Worm (Caenorhabditis elegans) whole organism, L1 larva: ENCODE results near the gene F15D4.6.
A peak's percentile ranks its signal among the peaks of the same experiment; 100 is the strongest.

Source experiments
- C04F5.9 ChIP-seq: sonication (generic microtip); optimal IDR thresholded peaks from 2 replicates; lab custom pipeline; 2016; ENCODE audit warnings: missing genetic modification characterization, missing compliant biosample characterization
- Y116A8C.19 ChIP-seq: sonication (generic microtip); optimal IDR thresholded peaks from 2 replicates; lab custom pipeline; 2016; ENCODE audit warnings: missing compliant biosample characterization, missing genetic modification characterization, borderline replicate concordance
- aha-1 ChIP-seq: fragments of 150-350 bp; optimal IDR thresholded peaks from 2 replicates; lab custom pipeline; 2014; ENCODE audit warnings: missing biosample characterization, missing genetic modification characterization
- ceh-8 ChIP-seq: fragments of 200-800 bp; sonication (Bioruptor generic); optimal IDR thresholded peaks from 2 replicates; lab custom pipeline; 2018; ENCODE audit warnings: mild to moderate bottlenecking, missing genetic modification characterization, moderate library complexity, missing compliant biosample characterization
- ceh-82 ChIP-seq, 3 experiments: fragments of 150-350 bp in 1 of 3; sonication (generic microtip) in 2 of 3; optimal IDR thresholded peaks; 2 replicates each; lab custom pipeline; 2014 to 2017; ENCODE audit warnings: missing biosample characterization in 3 of 3, missing genetic modification characterization in 3 of 3
- ceh-88 ChIP-seq: fragments of 200-800 bp; sonication (Bioruptor generic); IDR thresholded peaks from 2 replicates; pipeline ENCODE4 v1.3.6; 2022; ENCODE audit warnings: missing genetic modification characterization, missing compliant biosample characterization
- ceh-90 ChIP-seq: sonication (generic microtip); optimal IDR thresholded peaks from 2 replicates; lab custom pipeline; 2016; ENCODE audit warnings: missing genetic modification characterization, missing compliant biosample characterization
- dpl-1 ChIP-seq, 3 experiments: fragments of 150-350 bp in 2 of 3; sonication (generic microtip) in 1 of 3; optimal IDR thresholded peaks; 2 replicates each; lab custom pipeline; 2014 to 2017; ENCODE audit warnings: missing biosample characterization in 3 of 3, missing genetic modification characterization in 3 of 3, missing genetic modification reagents in 3 of 3
- efl-1 ChIP-seq, 4 experiments: fragments of 150-350 bp; optimal IDR thresholded peaks in 3 of 4; peaks in 1 of 4; 1 replicate in 1 of 4; 2 replicates in 3 of 4; lab custom pipeline; 2014; ENCODE audit warnings: missing biosample characterization in 2 of 4, missing genetic modification characterization in 2 of 4, missing genetic modification reagents in 2 of 4
- efl-3 ChIP-seq: fragments of 200-800 bp; sonication (Bioruptor generic); optimal IDR thresholded peaks from 2 replicates; lab custom pipeline; 2018; ENCODE audit warnings: mild to moderate bottlenecking, missing genetic modification characterization, missing compliant biosample characterization
- egl-13 ChIP-seq: sonication (generic microtip); optimal IDR thresholded peaks from 2 replicates; lab custom pipeline; 2016; ENCODE audit warnings: missing genotype, missing genetic modification reagents, missing genetic modification characterization, missing compliant biosample characterization
- ets-5 ChIP-seq: fragments of 200-800 bp; sonication (Bioruptor generic); IDR thresholded peaks from 2 replicates; pipeline ENCODE4 v1.3.6; 2022; ENCODE audit warnings: missing genetic modification characterization, missing compliant biosample characterization
- fkh-10 ChIP-seq: sonication (generic microtip); optimal IDR thresholded peaks from 2 replicates; lab custom pipeline; 2017; ENCODE audit warnings: missing biosample characterization, missing genetic modification reagents, missing genetic modification characterization
- fkh-4 ChIP-seq: sonication (generic microtip); optimal IDR thresholded peaks from 2 replicates; lab custom pipeline; 2016; ENCODE audit warnings: missing compliant biosample characterization, missing genetic modification characterization, borderline replicate concordance
- grh-1 ChIP-seq: fragments of 200-800 bp; sonication (Bioruptor generic); IDR thresholded peaks from 2 replicates; pipeline ENCODE4 v1.3.6; 2022; ENCODE audit warnings: missing genetic modification reagents, missing genetic modification characterization, missing compliant biosample characterization
- hlh-17 ChIP-seq: fragments of 200-800 bp; sonication (Bioruptor generic); optimal IDR thresholded peaks from 2 replicates; lab custom pipeline; 2018; ENCODE audit warnings: missing genetic modification characterization, mild to moderate bottlenecking, missing compliant biosample characterization, moderate library complexity, borderline replicate concordance
- hpl-2 ChIP-seq: fragments of 150-350 bp; optimal IDR thresholded peaks from 2 replicates; lab custom pipeline; 2014; ENCODE audit warnings: missing biosample characterization, missing genetic modification reagents, missing genetic modification characterization
- isw-1 ChIP-seq: fragments of 200-800 bp; sonication (Bioruptor generic); IDR thresholded peaks from 2 replicates; pipeline ENCODE4 v1.3.6; 2022; ENCODE audit warnings: missing genetic modification characterization, missing compliant biosample characterization
- lin-13 ChIP-seq: fragments of 150-350 bp; optimal IDR thresholded peaks from 2 replicates; lab custom pipeline; 2014; ENCODE audit warnings: missing biosample characterization, missing genetic modification reagents, missing genetic modification characterization
- lin-14 ChIP-seq: fragments of 200-800 bp; sonication (Bioruptor generic); optimal IDR thresholded peaks from 2 replicates; lab custom pipeline; 2018; ENCODE audit warnings: mild to moderate bottlenecking, missing genetic modification characterization, moderate library complexity, missing compliant biosample characterization
- lin-15B ChIP-seq: fragments of 150-350 bp; sonication (generic microtip); optimal IDR thresholded peaks from 3 replicates; lab custom pipeline; 2014; ENCODE audit warnings: missing biosample characterization, missing genetic modification characterization
- lir-3 ChIP-seq: sonication (generic microtip); optimal IDR thresholded peaks from 2 replicates; lab custom pipeline; 2016; ENCODE audit warnings: mild to moderate bottlenecking, missing genetic modification characterization, moderate library complexity, missing compliant biosample characterization; ENCODE audit not compliant: poor library complexity
- lsy-2 ChIP-seq, 2 experiments: fragments of 150-350 bp; optimal IDR thresholded peaks; 2 replicates each; lab custom pipeline; 2014; ENCODE audit warnings: missing biosample characterization in 2 of 2, missing genetic modification characterization in 2 of 2
- mab-9 ChIP-seq: fragments of 200-800 bp; sonication (Bioruptor generic); IDR thresholded peaks from 2 replicates; pipeline ENCODE4 v1.3.6; 2022; ENCODE audit warnings: missing genetic modification reagents, missing genetic modification characterization, missing compliant biosample characterization
- mdl-1 ChIP-seq, 2 experiments: fragments of 150-350 bp; optimal IDR thresholded peaks; 2 replicates each; lab custom pipeline; 2014 to 2017; ENCODE audit warnings: missing biosample characterization in 2 of 2, missing genetic modification characterization in 2 of 2, inconsistent platforms in 1 of 2
- mef-2 ChIP-seq: fragments of 150-350 bp; optimal IDR thresholded peaks from 2 replicates; lab custom pipeline; 2014; ENCODE audit warnings: missing biosample characterization, missing genetic modification characterization
- mep-1 ChIP-seq: fragments of 150-350 bp; optimal IDR thresholded peaks from 2 replicates; lab custom pipeline; 2014; ENCODE audit warnings: missing biosample characterization, missing genetic modification characterization
- nhr-11 ChIP-seq: fragments of 150-350 bp; optimal IDR thresholded peaks from 2 replicates; lab custom pipeline; 2014; ENCODE audit warnings: missing biosample characterization, missing genetic modification characterization
- nhr-12 ChIP-seq: sonication (generic microtip); optimal IDR thresholded peaks from 2 replicates; lab custom pipeline; 2017; ENCODE audit warnings: missing biosample characterization, missing genetic modification characterization
- nhr-28 ChIP-seq: fragments of 150-350 bp; optimal IDR thresholded peaks from 2 replicates; lab custom pipeline; 2014; ENCODE audit warnings: missing biosample characterization, missing genetic modification characterization
- nhr-47 ChIP-seq: sonication (generic microtip); optimal IDR thresholded peaks from 2 replicates; lab custom pipeline; 2016; ENCODE audit warnings: mild to moderate bottlenecking, missing genetic modification characterization, moderate library complexity, missing compliant biosample characterization
- nhr-71 ChIP-seq: sonication (generic microtip); optimal IDR thresholded peaks from 2 replicates; lab custom pipeline; 2016; ENCODE audit warnings: mild to moderate bottlenecking, missing genetic modification characterization, moderate library complexity, missing compliant biosample characterization
- nhr-84 ChIP-seq: sonication (generic microtip); optimal IDR thresholded peaks from 2 replicates; lab custom pipeline; 2017; ENCODE audit warnings: missing biosample characterization, missing genetic modification characterization
- nhr-85 ChIP-seq: sonication (generic microtip); peaks from one replicate; lab custom pipeline; 2016; ENCODE audit warnings: missing genetic modification characterization, inconsistent platforms, missing compliant biosample characterization
- pag-3 ChIP-seq: sonication (generic microtip); optimal IDR thresholded peaks from 2 replicates; lab custom pipeline; 2017; ENCODE audit warnings: missing genetic modification characterization, mild to moderate bottlenecking, missing compliant biosample characterization, antibody characterized with exemption, borderline replicate concordance; ENCODE audit not compliant: insufficient read depth
- pax-3 ChIP-seq: fragments of 200-800 bp; sonication (Bioruptor generic); optimal IDR thresholded peaks from 2 replicates; lab custom pipeline; 2018; ENCODE audit warnings: mild to moderate bottlenecking, missing genetic modification characterization, moderate library complexity, missing compliant biosample characterization
- pqm-1 ChIP-seq: sonication (generic microtip); optimal IDR thresholded peaks from 3 replicates; lab custom pipeline; 2017; ENCODE audit warnings: missing biosample characterization, missing genetic modification characterization
- rnt-1 ChIP-seq: sonication (generic microtip); optimal IDR thresholded peaks from 2 replicates; lab custom pipeline; 2016; ENCODE audit warnings: mild to moderate bottlenecking, missing genetic modification characterization, moderate library complexity, missing compliant biosample characterization
- snpc-4 ChIP-seq: fragments of 150-350 bp; optimal IDR thresholded peaks from 2 replicates; lab custom pipeline; 2014; ENCODE audit warnings: missing biosample characterization, missing genetic modification characterization
- snu-23 ChIP-seq: sonication (generic microtip); optimal IDR thresholded peaks from 2 replicates; lab custom pipeline; 2016; ENCODE audit warnings: missing genetic modification characterization, missing compliant biosample characterization
- sox-4 ChIP-seq: sonication (generic microtip); optimal IDR thresholded peaks from 2 replicates; lab custom pipeline; 2016; ENCODE audit warnings: missing genetic modification characterization, missing compliant biosample characterization
- sptf-1 ChIP-seq: fragments of 150-350 bp; optimal IDR thresholded peaks from 2 replicates; lab custom pipeline; 2014; ENCODE audit warnings: missing biosample characterization, missing genetic modification characterization
- sup-37 ChIP-seq: fragments of 200-800 bp; sonication (Bioruptor generic); optimal IDR thresholded peaks from 2 replicates; lab custom pipeline; 2018; ENCODE audit warnings: mild to moderate bottlenecking, missing genetic modification characterization, missing compliant biosample characterization
- unc-130 ChIP-seq: fragments of 150-350 bp; optimal IDR thresholded peaks from 2 replicates; lab custom pipeline; 2017; ENCODE audit warnings: missing biosample characterization, missing genetic modification characterization, inconsistent platforms
- unc-86 ChIP-seq: sonication (generic microtip); optimal IDR thresholded peaks from 2 replicates; lab custom pipeline; 2016; ENCODE audit warnings: missing genetic modification characterization, missing compliant biosample characterization
- unc-98 ChIP-seq: fragments of 200-800 bp; sonication (Bioruptor generic); IDR thresholded peaks from 2 replicates; pipeline ENCODE4 v1.3.6; 2022; ENCODE audit warnings: missing genetic modification characterization, missing compliant biosample characterization
- vab-15 ChIP-seq: sonication (generic microtip); optimal IDR thresholded peaks from 2 replicates; lab custom pipeline; 2017; ENCODE audit warnings: missing genotype, mild to moderate bottlenecking, missing genetic modification characterization, missing compliant biosample characterization
- zag-1 ChIP-seq: fragments of 150-350 bp; optimal IDR thresholded peaks from 2 replicates; lab custom pipeline; 2014; ENCODE audit warnings: missing biosample characterization, missing genetic modification characterization
- zip-4 ChIP-seq: fragments of 200-800 bp; sonication (Bioruptor generic); optimal IDR thresholded peaks from 2 replicates; lab custom pipeline; 2018; ENCODE audit warnings: mild to moderate bottlenecking, missing genetic modification characterization, moderate library complexity, missing compliant biosample characterization
- ztf-4 ChIP-seq: fragments of 150-350 bp; optimal IDR thresholded peaks from 2 replicates; lab custom pipeline; 2014; ENCODE audit warnings: missing biosample characterization, missing genetic modification characterization

Gene F15D4.6

ce11 chrII:13279216-13280123, 30.5 kb downstream of the F15D4.6 start:
- TF ChIP-seq pax-3 (tag; lab: Kevin White, UChicago) (peak; percentile 50), zip-4 (GFP tag; lab: Kevin White, UChicago) (no peak), nhr-11 (no peak), lin-14 (GFP tag; lab: Kevin White, UChicago) (no peak), ets-5 (GFP tag; lab: Robert Waterston, UW) (no peak), vab-15 (tag; lab: Kevin White, UChicago) (no peak), grh-1 (GFP tag; lab: Robert Waterston, UW) (no peak), fkh-4 (no peak), snpc-4 (tag; lab: Kevin White, UChicago) (no peak), mep-1 (tag; lab: Kevin White, UChicago) (no peak), ceh-90 (no peak), nhr-84 (tag; lab: Kevin White, UChicago) (no peak), efl-1 (optimal IDR thresholded peaks at IDR 0.05; lab: Kevin White, UChicago) (peak in 1 of 2 experiments; percentile 31), efl-1 (GFP tag; optimal IDR thresholded peaks at IDR 0.05 in 1 of 2; lab: Kevin White, UChicago) (peak; percentile 42 to 92), egl-13 (no peak), lir-3 (tag; lab: Kevin White, UChicago) (no peak), sptf-1 (tag; lab: Kevin White, UChicago) (no peak), unc-98 (no peak), mef-2 (tag; lab: Kevin White, UChicago) (no peak), Y116A8C.19 (no peak), rnt-1 (tag; lab: Kevin White, UChicago) (no peak), pag-3 (tag; lab: Kevin White, UChicago) (no peak), fkh-10 (GFP tag; lab: Kevin White, UChicago) (no peak), lin-13 (no peak), C04F5.9 (no peak), nhr-71 (tag; lab: Kevin White, UChicago) (peak; percentile 20), ceh-82 (tag; optimal IDR thresholded peaks at IDR 0.05; lab: Kevin White, UChicago) (no peak), isw-1 (GFP tag; lab: Robert Waterston, UW) (no peak), mab-9 (no peak), dpl-1 (GFP tag; optimal IDR thresholded peaks at IDR 0.05; lab: Kevin White, UChicago) (peak in 1 of 3 experiments; percentile 8), sox-4 (tag; lab: Kevin White, UChicago) (no peak), ceh-88 (GFP tag; lab: Robert Waterston, UW) (0 out of 2 replicates have a peak, but pooled peaks have one; percentile 11), mdl-1 (tag; optimal IDR thresholded peaks at IDR 0.05; lab: Kevin White, UChicago) (no peak), unc-130 (tag; lab: Kevin White, UChicago) (no peak), lsy-2 (tag; optimal IDR thresholded peaks at IDR 0.05; lab: Kevin White, UChicago) (no peak), snu-23 (no peak), sup-37 (GFP tag; lab: Kevin White, UChicago) (no peak), aha-1 (no peak), hpl-2 (GFP tag; lab: Kevin White, UChicago) (no peak), lin-15B (no peak), nhr-85 (tag; lab: Kevin White, UChicago) (peak; percentile 46), pqm-1 (no peak), nhr-28 (tag; lab: Kevin White, UChicago) (no peak), efl-3 (no peak), nhr-47 (peak; percentile 10), ztf-4 (tag; lab: Kevin White, UChicago) (peak; percentile 46), hlh-17 (GFP tag; lab: Kevin White, UChicago) (no peak), zag-1 (tag; lab: Kevin White, UChicago) (no peak), unc-86 (tag; lab: Kevin White, UChicago) (no peak), ceh-8 (GFP tag; lab: Kevin White, UChicago) (peak; percentile 0), nhr-12 (tag; lab: Kevin White, UChicago) (no peak)
